Fruit fly (Drosophila melanogaster) whole organism, embryonic: ENCODE results near the gene roq.

Experiments used
- Atf3 ChIP-seq: fragments of 200-800 bp; sonication (Bioruptor generic); optimal IDR thresholded peaks from 3 replicates; lab custom pipeline; 2016; ENCODE audit warnings: missing biosample characterization, missing genetic modification characterization
- Bdp1 ChIP-seq: fragments of 200-800 bp; sonication (Bioruptor generic); optimal IDR thresholded peaks from 3 replicates; lab custom pipeline; 2016; ENCODE audit warnings: missing biosample characterization, missing genetic modification characterization
- CG10147 ChIP-seq: fragments of 200-800 bp; sonication (Bioruptor generic); optimal IDR thresholded peaks from 2 replicates; lab custom pipeline; 2019; ENCODE audit warnings: missing biosample characterization, mild to moderate bottlenecking, missing genetic modification characterization, moderate library complexity
- CG11695 ChIP-seq: fragments of 200-800 bp; sonication (Bioruptor generic); IDR thresholded peaks from 3 replicates; pipeline ENCODE4 v1.3.6; 2022; ENCODE audit warnings: missing biosample characterization, missing genetic modification characterization
- CG11696 ChIP-seq: fragments of 200-800 bp; sonication (Bioruptor generic); IDR thresholded peaks from 2 replicates; pipeline ENCODE4 v1.3.6; 2022; ENCODE audit warnings: missing biosample characterization, missing genetic modification characterization
- CG14014 ChIP-seq: fragments of 200-800 bp; sonication (Bioruptor generic); IDR thresholded peaks from 2 replicates; pipeline ENCODE4 v1.3.6; 2022; ENCODE audit warnings: missing biosample characterization, missing genetic modification characterization
- CG15073 ChIP-seq: fragments of 200-800 bp; sonication (Bioruptor generic); optimal IDR thresholded peaks from 2 replicates; lab custom pipeline; 2016; ENCODE audit warnings: missing biosample characterization, missing genetic modification characterization
- CG15479 ChIP-seq: fragments of 200-800 bp; sonication (Bioruptor generic); optimal IDR thresholded peaks from 3 replicates; lab custom pipeline; 2019; ENCODE audit warnings: missing biosample characterization, mild to moderate bottlenecking, missing genetic modification characterization, moderate library complexity
- CG16779 ChIP-seq: fragments of 200-800 bp; sonication (Bioruptor generic); IDR thresholded peaks from 2 replicates; pipeline ENCODE4 v1.3.6; 2022; ENCODE audit warnings: missing biosample characterization, missing genetic modification characterization
- CG17328 ChIP-seq: fragments of 200-800 bp; sonication (Bioruptor generic); IDR thresholded peaks from 2 replicates; pipeline ENCODE4 v1.3.6; 2022; ENCODE audit warnings: missing biosample characterization, missing genetic modification characterization
- CG17385 ChIP-seq: fragments of 200-800 bp; sonication (Bioruptor generic); optimal IDR thresholded peaks from 3 replicates; lab custom pipeline; 2018; ENCODE audit warnings: missing biosample characterization, mild to moderate bottlenecking, missing genetic modification characterization
- CG18262 ChIP-seq: fragments of 200-800 bp; optimal IDR thresholded peaks from 3 replicates; lab custom pipeline; 2019; ENCODE audit warnings: missing biosample characterization, mild to moderate bottlenecking, missing genetic modification characterization, moderate library complexity
- CG1832 ChIP-seq: fragments of 200-800 bp; sonication (Bioruptor generic); optimal IDR thresholded peaks from 2 replicates; lab custom pipeline; 2017; ENCODE audit warnings: missing biosample characterization, mild to moderate bottlenecking, missing genetic modification characterization, inconsistent platforms
- CG30431 ChIP-seq: fragments of 200-800 bp; sonication (Bioruptor generic); optimal IDR thresholded peaks from 2 replicates; lab custom pipeline; 2017; ENCODE audit warnings: missing biosample characterization, missing genetic modification characterization
- CG32532 ChIP-seq: fragments of 200-800 bp; sonication (Bioruptor generic); IDR thresholded peaks from 2 replicates; pipeline ENCODE4 v1.3.6; 2022; ENCODE audit warnings: missing biosample characterization, missing genetic modification characterization
- CG42726 ChIP-seq: fragments of 200-800 bp; sonication (Bioruptor generic); IDR thresholded peaks from 2 replicates; pipeline ENCODE4 v1.3.6; 2022; ENCODE audit warnings: missing biosample characterization, missing genetic modification characterization; ENCODE audit not compliant: partially characterized antibody
- CG4328 ChIP-seq: fragments of 200-800 bp; sonication (Bioruptor generic); optimal IDR thresholded peaks from 3 replicates; lab custom pipeline; 2017; ENCODE audit warnings: missing biosample characterization, missing genetic modification reagents, missing genetic modification characterization
- CG6689 ChIP-seq: fragments of 200-800 bp; sonication (Bioruptor generic); IDR thresholded peaks from 2 replicates; pipeline ENCODE4 v1.3.6; 2022; ENCODE audit warnings: missing biosample characterization, missing genetic modification characterization
- CG6791 ChIP-seq: fragments of 200-800 bp; sonication (Bioruptor generic); IDR thresholded peaks from 3 replicates; pipeline ENCODE4 v1.3.6; 2022; ENCODE audit warnings: missing biosample characterization, missing genetic modification characterization; ENCODE audit not compliant: partially characterized antibody
- CG7556 ChIP-seq: fragments of 200-800 bp; sonication (Bioruptor generic); optimal IDR thresholded peaks from 2 replicates; lab custom pipeline; 2017; ENCODE audit warnings: missing biosample characterization, mild to moderate bottlenecking, missing genetic modification characterization
- CG8944 ChIP-seq: fragments of 200-800 bp; sonication (Bioruptor generic); optimal IDR thresholded peaks from 3 replicates; lab custom pipeline; 2016; ENCODE audit warnings: missing biosample characterization, missing genetic modification characterization
- CHES-1-like ChIP-seq: fragments of 200-800 bp; sonication (Bioruptor generic); optimal IDR thresholded peaks from 2 replicates; lab custom pipeline; 2016; ENCODE audit warnings: missing biosample characterization, missing genetic modification characterization
- D19A ChIP-seq: fragments of 200-800 bp; optimal IDR thresholded peaks from 3 replicates; lab custom pipeline; 2019; ENCODE audit warnings: missing biosample characterization, mild to moderate bottlenecking, missing genetic modification characterization, moderate library complexity
- Deaf1 ChIP-seq: fragments of 200-800 bp; optimal IDR thresholded peaks from 3 replicates; lab custom pipeline; 2019; ENCODE audit warnings: missing biosample characterization, mild to moderate bottlenecking, missing genetic modification characterization, moderate library complexity
- Dip3 ChIP-seq: fragments of 200-800 bp; sonication (Bioruptor generic); optimal IDR thresholded peaks from 3 replicates; lab custom pipeline; 2016; ENCODE audit warnings: missing biosample characterization, missing genetic modification characterization
- Dref ChIP-seq: fragments of 200-800 bp; sonication (Bioruptor generic); IDR thresholded peaks from 2 replicates; pipeline ENCODE4 v1.3.6; 2022; ENCODE audit warnings: missing biosample characterization, missing genetic modification characterization
- Ets65A ChIP-seq: fragments of 200-800 bp; sonication (Bioruptor generic); peaks from one replicate; lab custom pipeline; 2016; ENCODE audit warnings: missing biosample characterization, missing genetic modification characterization
- Fer3 ChIP-seq: fragments of 200-800 bp; sonication (Bioruptor generic); optimal IDR thresholded peaks from 2 replicates; lab custom pipeline; 2018; ENCODE audit warnings: missing biosample characterization, mild to moderate bottlenecking, missing genetic modification characterization, moderate library complexity
- HmgD ChIP-seq: fragments of 200-800 bp; sonication (Bioruptor generic); optimal IDR thresholded peaks from 3 replicates; lab custom pipeline; 2016; ENCODE audit warnings: missing biosample characterization, missing genetic modification characterization
- Hr39 ChIP-seq: fragments of >200 bp; optimal IDR thresholded peaks from 2 replicates; lab custom pipeline; 2017
- Hr78 ChIP-seq, 2 experiments: fragments of 200-800 bp in 1 of 2; fragments of >200 bp in 1 of 2; sonication (Bioruptor generic) in 1 of 2; optimal IDR thresholded peaks; 2 replicates each; lab custom pipeline; 2017 to 2019; ENCODE audit warnings: missing biosample characterization in 2 of 2, missing genetic modification characterization in 2 of 2, mild to moderate bottlenecking in 1 of 2, moderate library complexity in 1 of 2
- Max ChIP-seq: fragments of 200-800 bp; sonication (Bioruptor generic); optimal IDR thresholded peaks from 2 replicates; lab custom pipeline; 2016; ENCODE audit warnings: missing biosample characterization, mild to moderate bottlenecking, missing genetic modification characterization
- Med ChIP-seq: fragments of 200-800 bp; sonication (Bioruptor generic); peaks from one replicate; lab custom pipeline; 2016; ENCODE audit warnings: missing biosample characterization, missing genetic modification characterization, mild to moderate bottlenecking, inconsistent platforms, moderate library complexity
- NC2α ChIP-seq: fragments of 200-800 bp; sonication (Bioruptor generic); optimal IDR thresholded peaks from 2 replicates; lab custom pipeline; 2016; ENCODE audit warnings: missing biosample characterization, missing genetic modification characterization
- Spps ChIP-seq: fragments of 200-800 bp; sonication (Bioruptor generic); optimal IDR thresholded peaks from 2 replicates; lab custom pipeline; 2018; ENCODE audit warnings: missing biosample characterization, mild to moderate bottlenecking, missing genetic modification characterization
- Xrp1 ChIP-seq: fragments of 200-800 bp; sonication (Bioruptor generic); IDR thresholded peaks from 2 replicates; pipeline ENCODE4 v1.3.6; 2022; ENCODE audit warnings: missing biosample characterization, missing genetic modification characterization
- bab2 ChIP-seq: fragments of 200-800 bp; sonication (Bioruptor generic); optimal IDR thresholded peaks from 2 replicates; lab custom pipeline; 2016; ENCODE audit warnings: missing biosample characterization, missing genetic modification characterization
- bbx ChIP-seq: fragments of 200-800 bp; sonication (Bioruptor generic); IDR thresholded peaks from 2 replicates; pipeline ENCODE4 v1.3.6; 2022; ENCODE audit warnings: missing biosample characterization, missing genetic modification characterization; ENCODE audit not compliant: partially characterized antibody
- crol ChIP-seq: fragments of 200-800 bp; sonication (Bioruptor generic); IDR thresholded peaks from 2 replicates; pipeline ENCODE4 v1.3.6; 2022; ENCODE audit warnings: missing biosample characterization, missing genetic modification characterization
- dpn ChIP-seq, 2 experiments: fragments of 200-800 bp; sonication (Bioruptor generic); optimal IDR thresholded peaks; 3 replicates each; lab custom pipeline; 2016; ENCODE audit warnings: missing biosample characterization in 2 of 2, missing genetic modification characterization in 2 of 2
- kah ChIP-seq: fragments of 200-800 bp; sonication (Bioruptor generic); optimal IDR thresholded peaks from 2 replicates; lab custom pipeline; 2018; ENCODE audit warnings: missing biosample characterization, mild to moderate bottlenecking, missing genetic modification characterization
- lab ChIP-seq: fragments of 200-800 bp; sonication (Bioruptor generic); optimal IDR thresholded peaks from 3 replicates; lab custom pipeline; 2017; ENCODE audit warnings: missing biosample characterization, missing genetic modification characterization, mild to moderate bottlenecking, moderate library complexity, missing genetic modification reagents
- p53 ChIP-seq: fragments of 200-800 bp; sonication (Bioruptor generic); optimal IDR thresholded peaks from 2 replicates; lab custom pipeline; 2016; ENCODE audit warnings: missing biosample characterization, missing genetic modification characterization
- pfk ChIP-seq: fragments of 200-800 bp; sonication (Bioruptor generic); optimal IDR thresholded peaks from 2 replicates; lab custom pipeline; 2018; ENCODE audit warnings: missing biosample characterization, mild to moderate bottlenecking, missing genetic modification characterization, moderate library complexity
- phol ChIP-seq: fragments of 200-800 bp; sonication (Bioruptor generic); optimal IDR thresholded peaks from 3 replicates; lab custom pipeline; 2018; ENCODE audit warnings: missing biosample characterization, mild to moderate bottlenecking, missing genetic modification characterization, moderate library complexity
- schlank ChIP-seq: fragments of 200-800 bp; sonication (Bioruptor generic); optimal IDR thresholded peaks from 2 replicates; lab custom pipeline; 2018; ENCODE audit warnings: missing biosample characterization, mild to moderate bottlenecking, missing genetic modification characterization
- sisA ChIP-seq: fragments of 200-800 bp; sonication (Bioruptor generic); IDR thresholded peaks from 2 replicates; pipeline ENCODE4 v1.3.6; 2022; ENCODE audit warnings: missing biosample characterization, missing genetic modification characterization
- slp2 ChIP-seq: fragments of 200-800 bp; sonication (Bioruptor generic); optimal IDR thresholded peaks from 2 replicates; lab custom pipeline; 2016; ENCODE audit warnings: missing biosample characterization, missing genetic modification characterization
- trh ChIP-seq: fragments of 200-800 bp; sonication (Bioruptor generic); optimal IDR thresholded peaks from 2 replicates; lab custom pipeline; 2016; ENCODE audit warnings: missing biosample characterization, missing genetic modification characterization
- ttk ChIP-seq: fragments of 200-800 bp; sonication (Bioruptor generic); IDR thresholded peaks from 2 replicates; pipeline ENCODE4 v2.1.2; 2022; ENCODE audit warnings: missing biosample characterization, missing genetic modification characterization

roq gene

DNA sequence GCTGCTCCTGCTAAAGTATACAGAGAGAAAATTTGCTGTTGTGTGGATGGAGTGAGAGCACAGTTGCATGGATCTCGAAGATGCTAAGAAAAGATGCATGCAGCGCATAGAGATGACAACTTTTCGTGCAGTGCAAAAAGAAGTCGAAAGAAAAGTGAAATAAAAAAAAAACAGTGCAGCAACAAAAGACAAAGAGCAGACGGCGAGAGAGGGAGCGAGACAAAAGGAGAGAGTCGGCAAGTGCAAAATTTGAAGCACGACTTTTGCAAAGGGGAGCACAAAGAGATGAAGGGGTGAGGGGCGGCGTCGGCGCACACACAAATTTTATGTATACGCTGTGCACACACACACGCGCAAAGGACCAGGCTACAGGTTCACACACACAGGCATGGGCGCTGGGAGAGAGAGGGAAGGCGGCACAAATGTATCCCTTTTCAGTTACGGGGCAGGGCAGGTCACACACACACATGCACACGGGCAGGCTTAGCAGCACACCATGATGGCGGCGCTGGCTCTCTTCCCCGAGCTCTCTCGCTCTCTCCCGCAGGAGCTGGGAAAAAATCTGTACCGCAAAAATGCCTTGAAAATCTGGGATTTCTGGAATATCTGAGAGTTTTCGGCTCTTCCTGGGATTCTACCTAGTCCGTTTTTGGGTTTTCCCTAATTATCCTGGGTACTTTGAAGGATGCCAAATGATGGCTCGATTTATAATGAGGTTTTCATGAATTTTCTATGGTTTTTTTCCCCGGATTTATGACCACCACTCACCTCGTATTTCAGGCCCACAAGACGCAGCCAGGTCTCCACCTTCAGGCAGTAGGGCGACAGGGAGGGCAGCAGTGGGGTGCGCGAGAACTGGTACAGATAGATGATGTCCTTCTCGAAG is 32.1 kb upstream of the roq start (continued):
- TF ChIP-seq CG6689 (GFP tag; lab: Robert Waterston, UW) (no peak), ttk (no peak), phol (peak; percentile 54), CG15073 (no peak), CG42726 (no peak), slp2 (GFP tag; lab: Kevin White, UChicago) (no peak), Atf3 (GFP tag; lab: Kevin White, UChicago) (no peak), schlank (tag; lab: Kevin White, UChicago) (no peak), Deaf1 (tag; lab: Kevin White, UChicago) (peak; percentile 36), CG11695 (GFP tag; lab: Robert Waterston, UW) (no peak), dpn (GFP tag; optimal IDR thresholded peaks at IDR 0.05; lab: Kevin White, UChicago) (no peak), sisA (GFP tag; lab: Robert Waterston, UW) (no peak), CG7556 (GFP tag; lab: Kevin White, UChicago) (no peak), pfk (GFP tag; lab: Kevin White, UChicago) (no peak), CHES-1-like (no peak), CG10147 (GFP tag; lab: Kevin White, UChicago) (no peak), CG11696 (no peak), CG15479 (peak; percentile 66), trh (GFP tag; lab: Kevin White, UChicago) (no peak), CG17385 (GFP tag; lab: Kevin White, UChicago) (no peak), Spps (no peak), Hr39 (lab: Kevin White, UChicago) (no peak), CG8944 (GFP tag; lab: Kevin White, UChicago) (no peak), bbx (GFP tag; lab: Robert Waterston, UW) (0 out of 2 replicates have a peak, but pooled peaks have one; percentile 14), CG17328 (GFP tag; lab: Robert Waterston, UW) (no peak), Max (GFP tag; lab: Kevin White, UChicago) (no peak), CG6791 (GFP tag; lab: Robert Waterston, UW) (0 out of 3 replicates have a peak, but pooled peaks have one; percentile 7), lab (GFP tag; lab: Kevin White, UChicago) (no peak), Hr78 (GFP tag; optimal IDR thresholded peaks at IDR 0.05; lab: Kevin White, UChicago) (no peak), D19A (tag; lab: Kevin White, UChicago) (no peak), Dref (GFP tag; lab: Robert Waterston, UW) (no peak), Dip3 (GFP tag; lab: Kevin White, UChicago) (no peak), CG16779 (0 out of 2 replicates have a peak, but pooled peaks have one; percentile 69), CG1832 (peak; percentile 42), CG30431 (GFP tag; lab: Kevin White, UChicago) (no peak), kah (GFP tag; lab: Kevin White, UChicago) (no peak), Ets65A (GFP tag; lab: Kevin White, UChicago) (no peak), crol (peak; percentile 93), Fer3 (no peak), CG32532 (GFP tag; lab: Robert Waterston, UW) (no peak), CG18262 (tag; lab: Kevin White, UChicago) (no peak), p53 (GFP tag; lab: Kevin White, UChicago) (no peak), bab2 (GFP tag; lab: Kevin White, UChicago) (no peak), Xrp1 (GFP tag; lab: Robert Waterston, UW) (no peak), CG14014 (GFP tag; lab: Robert Waterston, UW) (no peak), Bdp1 (GFP tag; lab: Kevin White, UChicago) (no peak), CG4328 (GFP tag; lab: Kevin White, UChicago) (no peak), Med (GFP tag; lab: Kevin White, UChicago) (peak; percentile 78), HmgD (no peak), NC2α (GFP tag; lab: Kevin White, UChicago) (no peak)
